Worm (Caenorhabditis elegans) whole organism, L1 larva: ENCODE results near the gene zipt-15.
A peak's percentile ranks its signal among the peaks of the same experiment; 100 is the strongest.

Experiments
- C04F5.9 ChIP-seq: sonication (generic microtip); optimal IDR thresholded peaks from 2 replicates; lab custom pipeline; 2016; ENCODE audit warnings: missing genetic modification characterization, missing compliant biosample characterization
- C34B4.2 ChIP-seq: sonication (generic microtip); optimal IDR thresholded peaks from 2 replicates; lab custom pipeline; 2017; ENCODE audit warnings: mild to moderate bottlenecking, missing genetic modification characterization, missing compliant biosample characterization
- Y116A8C.19 ChIP-seq: sonication (generic microtip); optimal IDR thresholded peaks from 2 replicates; lab custom pipeline; 2016; ENCODE audit warnings: missing compliant biosample characterization, missing genetic modification characterization, borderline replicate concordance
- aly-2 ChIP-seq: fragments of 150-350 bp; optimal IDR thresholded peaks from 2 replicates; lab custom pipeline; 2014; ENCODE audit warnings: missing biosample characterization, missing genetic modification characterization
- blmp-1 ChIP-seq: fragments of 150-350 bp; optimal IDR thresholded peaks from 2 replicates; lab custom pipeline; 2014; ENCODE audit warnings: missing biosample characterization, missing genetic modification characterization
- ceh-63 ChIP-seq: fragments of 200-800 bp; sonication (Bioruptor generic); optimal IDR thresholded peaks from 2 replicates; lab custom pipeline; 2018; ENCODE audit warnings: mild to moderate bottlenecking, missing genetic modification characterization, missing compliant biosample characterization
- ceh-8 ChIP-seq: fragments of 200-800 bp; sonication (Bioruptor generic); optimal IDR thresholded peaks from 2 replicates; lab custom pipeline; 2018; ENCODE audit warnings: mild to moderate bottlenecking, missing genetic modification characterization, moderate library complexity, missing compliant biosample characterization
- efl-1 ChIP-seq, 4 experiments: fragments of 150-350 bp; optimal IDR thresholded peaks in 3 of 4; peaks in 1 of 4; 1 replicate in 1 of 4; 2 replicates in 3 of 4; lab custom pipeline; 2014; ENCODE audit warnings: missing biosample characterization in 2 of 4, missing genetic modification characterization in 2 of 4, missing genetic modification reagents in 2 of 4
- efl-3 ChIP-seq: fragments of 200-800 bp; sonication (Bioruptor generic); optimal IDR thresholded peaks from 2 replicates; lab custom pipeline; 2018; ENCODE audit warnings: mild to moderate bottlenecking, missing genetic modification characterization, missing compliant biosample characterization
- elt-3 ChIP-seq, 6 experiments: fragments of 150-350 bp in 1 of 6; sonication (generic microtip); optimal IDR thresholded peaks; 2 replicates each; lab custom pipeline; 2017 to 2018; ENCODE audit warnings: missing biosample characterization in 6 of 6, missing genetic modification characterization in 6 of 6, inconsistent platforms in 1 of 6
- ets-5 ChIP-seq: fragments of 200-800 bp; sonication (Bioruptor generic); IDR thresholded peaks from 2 replicates; pipeline ENCODE4 v1.3.6; 2022; ENCODE audit warnings: missing genetic modification characterization, missing compliant biosample characterization
- fkh-10 ChIP-seq: sonication (generic microtip); optimal IDR thresholded peaks from 2 replicates; lab custom pipeline; 2017; ENCODE audit warnings: missing biosample characterization, missing genetic modification reagents, missing genetic modification characterization
- fkh-8 ChIP-seq: sonication (generic microtip); optimal IDR thresholded peaks from 2 replicates; lab custom pipeline; 2016; ENCODE audit warnings: mild to moderate bottlenecking, missing genetic modification characterization, missing compliant biosample characterization
- grh-1 ChIP-seq: fragments of 200-800 bp; sonication (Bioruptor generic); IDR thresholded peaks from 2 replicates; pipeline ENCODE4 v1.3.6; 2022; ENCODE audit warnings: missing genetic modification reagents, missing genetic modification characterization, missing compliant biosample characterization
- hlh-4 ChIP-seq: sonication (generic microtip); optimal IDR thresholded peaks from 2 replicates; lab custom pipeline; 2016; ENCODE audit warnings: mild to moderate bottlenecking, missing genetic modification characterization, missing compliant biosample characterization
- hpl-2 ChIP-seq: fragments of 150-350 bp; optimal IDR thresholded peaks from 2 replicates; lab custom pipeline; 2014; ENCODE audit warnings: missing biosample characterization, missing genetic modification reagents, missing genetic modification characterization
- isw-1 ChIP-seq: fragments of 200-800 bp; sonication (Bioruptor generic); IDR thresholded peaks from 2 replicates; pipeline ENCODE4 v1.3.6; 2022; ENCODE audit warnings: missing genetic modification characterization, missing compliant biosample characterization
- lin-15B ChIP-seq: fragments of 150-350 bp; sonication (generic microtip); optimal IDR thresholded peaks from 3 replicates; lab custom pipeline; 2014; ENCODE audit warnings: missing biosample characterization, missing genetic modification characterization
- lin-35 ChIP-seq, 2 experiments: fragments of 150-350 bp; optimal IDR thresholded peaks; 2 replicates each; lab custom pipeline; 2014; ENCODE audit warnings: missing biosample characterization in 2 of 2, missing genetic modification characterization in 2 of 2, missing genetic modification reagents in 2 of 2
- lin-39 ChIP-seq: fragments of 150-350 bp; optimal IDR thresholded peaks from 2 replicates; lab custom pipeline; 2014; ENCODE audit warnings: missing biosample characterization, missing genetic modification reagents, missing genetic modification characterization
- mef-2 ChIP-seq: fragments of 150-350 bp; optimal IDR thresholded peaks from 2 replicates; lab custom pipeline; 2014; ENCODE audit warnings: missing biosample characterization, missing genetic modification characterization
- mep-1 ChIP-seq: fragments of 150-350 bp; optimal IDR thresholded peaks from 2 replicates; lab custom pipeline; 2014; ENCODE audit warnings: missing biosample characterization, missing genetic modification characterization
- nhr-12 ChIP-seq: sonication (generic microtip); optimal IDR thresholded peaks from 2 replicates; lab custom pipeline; 2017; ENCODE audit warnings: missing biosample characterization, missing genetic modification characterization
- nhr-19 ChIP-seq: fragments of 200-800 bp; sonication (Bioruptor generic); conservative IDR thresholded peaks from 2 replicates; pipeline ENCODE4 v1.3.6; 2022; ENCODE audit warnings: missing genetic modification characterization, missing compliant biosample characterization
- nhr-71 ChIP-seq: sonication (generic microtip); optimal IDR thresholded peaks from 2 replicates; lab custom pipeline; 2016; ENCODE audit warnings: mild to moderate bottlenecking, missing genetic modification characterization, moderate library complexity, missing compliant biosample characterization
- nhr-84 ChIP-seq: sonication (generic microtip); optimal IDR thresholded peaks from 2 replicates; lab custom pipeline; 2017; ENCODE audit warnings: missing biosample characterization, missing genetic modification characterization
- nhr-85 ChIP-seq: sonication (generic microtip); peaks from one replicate; lab custom pipeline; 2016; ENCODE audit warnings: missing genetic modification characterization, inconsistent platforms, missing compliant biosample characterization
- pag-3 ChIP-seq: sonication (generic microtip); optimal IDR thresholded peaks from 2 replicates; lab custom pipeline; 2017; ENCODE audit warnings: missing genetic modification characterization, mild to moderate bottlenecking, missing compliant biosample characterization, antibody characterized with exemption, borderline replicate concordance; ENCODE audit not compliant: insufficient read depth
- rnt-1 ChIP-seq: sonication (generic microtip); optimal IDR thresholded peaks from 2 replicates; lab custom pipeline; 2016; ENCODE audit warnings: mild to moderate bottlenecking, missing genetic modification characterization, moderate library complexity, missing compliant biosample characterization
- skn-1 ChIP-seq: fragments of 150-350 bp; optimal IDR thresholded peaks from 2 replicates; lab custom pipeline; 2014; ENCODE audit warnings: missing biosample characterization, missing genetic modification characterization
- sox-4 ChIP-seq: sonication (generic microtip); optimal IDR thresholded peaks from 2 replicates; lab custom pipeline; 2016; ENCODE audit warnings: missing genetic modification characterization, missing compliant biosample characterization
- sup-37 ChIP-seq: fragments of 200-800 bp; sonication (Bioruptor generic); optimal IDR thresholded peaks from 2 replicates; lab custom pipeline; 2018; ENCODE audit warnings: mild to moderate bottlenecking, missing genetic modification characterization, missing compliant biosample characterization
- swsn-7 ChIP-seq: sonication (generic microtip); optimal IDR thresholded peaks from 2 replicates; lab custom pipeline; 2016; ENCODE audit warnings: missing genetic modification characterization, missing compliant biosample characterization
- unc-30 ChIP-seq: sonication (generic microtip); optimal IDR thresholded peaks from 2 replicates; lab custom pipeline; 2017; ENCODE audit warnings: missing biosample characterization, missing genetic modification characterization
- unc-86 ChIP-seq: sonication (generic microtip); optimal IDR thresholded peaks from 2 replicates; lab custom pipeline; 2016; ENCODE audit warnings: missing genetic modification characterization, missing compliant biosample characterization
- ztf-4 ChIP-seq: fragments of 150-350 bp; optimal IDR thresholded peaks from 2 replicates; lab custom pipeline; 2014; ENCODE audit warnings: missing biosample characterization, missing genetic modification characterization

zipt-15 gene

DNA sequence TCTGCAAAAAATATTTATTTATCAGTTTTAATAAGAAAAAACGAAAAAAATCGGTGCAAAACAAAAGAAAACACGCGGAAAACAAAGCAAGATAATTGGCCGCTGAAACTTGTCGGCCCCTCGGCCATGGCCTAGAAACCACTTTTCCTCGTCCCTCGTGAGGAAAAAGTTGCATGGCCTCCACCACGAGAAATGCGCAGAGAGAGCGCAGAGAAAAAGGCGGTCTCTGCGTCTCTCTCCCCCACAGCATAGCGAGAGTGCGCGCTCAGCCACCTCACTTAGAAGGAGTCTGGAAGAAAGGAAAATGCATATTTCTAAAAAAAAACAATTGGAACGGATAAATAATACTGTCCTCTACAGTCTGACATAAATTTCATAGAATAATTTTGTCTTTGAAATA lies 11.4 kb downstream of the zipt-15 start (continued):
- TF ChIP-seq lin-15B (tag; lab: Kevin White, UChicago) (peak; percentile 11), isw-1 (GFP tag; lab: Robert Waterston, UW) (peak; percentile 79), grh-1 (GFP tag; lab: Robert Waterston, UW) (peak; percentile 43; the same call in 1 of the 2 replicates), unc-86 (peak; percentile 54), lin-35 (GFP tag; optimal IDR thresholded peaks at IDR 0.05; lab: Kevin White, UChicago) (peak; percentile 24 to 48), nhr-71 (tag; lab: Kevin White, UChicago) (peak; percentile 70), swsn-7 (tag; lab: Kevin White, UChicago) (peak; percentile 55)
- TF ChIP-seq, all 84 proteins: peak for 27; not testable (repeated sequence) for 57

DNA sequence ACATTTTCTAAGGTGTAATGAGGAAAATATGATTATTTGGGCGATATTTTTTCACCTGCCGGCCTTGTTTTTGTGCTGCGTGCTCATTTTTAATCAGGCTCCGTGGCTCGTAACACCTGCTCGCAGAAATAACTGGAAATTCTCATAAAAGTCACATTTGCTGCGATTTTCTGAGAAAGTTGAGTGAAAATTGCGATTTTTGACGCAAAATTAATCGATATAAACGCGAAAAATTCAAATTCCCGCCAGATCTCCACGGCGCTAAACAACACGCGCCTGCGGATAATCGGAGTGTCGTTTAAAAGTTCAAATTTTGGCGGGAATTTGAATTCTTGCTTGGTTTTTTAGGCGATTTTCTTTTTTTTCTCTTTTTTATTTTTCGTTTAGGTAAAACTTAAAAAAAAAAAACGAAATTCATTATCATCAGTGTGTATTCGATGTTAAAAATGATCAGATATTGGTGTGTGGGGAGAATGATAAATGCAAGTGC lies 17.7 kb downstream of the zipt-15 start, which contains the start of gene Y55F3BL.6:
TSS of gene Y55F3BL.6 (minus strand) at position 51 of the 490 bp plus-strand sequence.
- TF ChIP-seq efl-1 (optimal IDR thresholded peaks at IDR 0.05; lab: Kevin White, UChicago) (no peak), efl-1 (GFP tag; optimal IDR thresholded peaks at IDR 0.05 in 1 of 2; lab: Kevin White, UChicago) (peak in 1 of 2 experiments; percentile 24), nhr-85 (peak; percentile 2), ceh-63 (GFP tag; lab: Kevin White, UChicago) (no peak), hlh-4 (tag; lab: Kevin White, UChicago) (peak; percentile 7), fkh-8 (tag; lab: Kevin White, UChicago) (peak; percentile 7)

DNA sequence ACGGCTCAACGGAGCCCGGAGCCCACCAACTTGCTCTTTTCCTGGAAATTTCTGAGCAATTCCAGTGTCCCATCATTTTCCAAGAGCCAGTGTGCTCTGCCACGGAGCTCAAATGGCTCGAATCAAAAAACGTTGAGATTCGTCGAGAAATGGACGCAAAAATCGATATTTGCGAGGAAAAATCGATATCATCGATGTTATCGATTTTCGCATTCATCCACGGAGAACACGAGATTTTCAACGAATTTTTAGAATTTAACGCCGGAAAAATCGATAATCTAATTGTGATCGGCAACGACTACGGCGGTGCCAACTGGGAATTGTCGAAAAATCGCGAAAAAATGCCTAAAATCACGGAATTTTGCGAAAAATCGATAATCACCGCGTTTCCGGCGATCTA lies 19.1 kb downstream of the zipt-15 start:
- TF ChIP-seq grh-1 (GFP tag; lab: Robert Waterston, UW), result 0 out of 2 replicates have a peak, but pooled peaks have one; percentile 9
- no peak for TF ChIP-seq Y116A8C.19
- TF ChIP-seq efl-1 (optimal IDR thresholded peaks at IDR 0.05; lab: Kevin White, UChicago), result no peak
- TF ChIP-seq efl-1 (GFP tag; optimal IDR thresholded peaks at IDR 0.05 in 1 of 2; lab: Kevin White, UChicago), result peak in 1 of 2 experiments; percentile 10
- TF ChIP-seq, all 84 proteins: peak for 2

DNA sequence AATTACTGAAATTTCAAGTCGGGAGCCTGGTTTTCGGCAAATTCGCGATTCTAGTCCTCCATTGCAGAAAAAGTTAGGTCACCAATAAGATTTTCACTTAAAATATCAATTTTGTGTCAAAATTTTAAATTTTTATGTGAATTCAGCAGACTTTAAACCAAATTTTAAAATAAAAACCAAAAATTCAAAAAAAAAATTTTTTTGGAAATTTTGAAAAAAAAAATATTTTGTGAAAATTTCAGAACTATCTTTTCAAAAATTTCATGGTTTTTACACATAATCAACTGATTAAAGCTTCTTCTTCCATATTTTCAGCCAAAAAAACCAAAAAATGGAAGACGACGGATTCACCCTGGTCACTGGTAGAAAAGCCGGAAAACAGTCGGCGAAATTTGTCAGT lies 20.0 kb downstream of the zipt-15 start, which contains the start of gene Y55F3BL.4:
TSS of gene Y55F3BL.4 (plus strand) at position 301 of the 400 bp plus-strand sequence.
- TF ChIP-seq lin-39, result no peak
- no peak for TF ChIP-seq ztf-4 (tag; lab: Kevin White, UChicago)
- no peak for TF ChIP-seq efl-3
- no peak for TF ChIP-seq ets-5
- no peak for TF ChIP-seq mep-1 (tag; lab: Kevin White, UChicago)

DNA sequence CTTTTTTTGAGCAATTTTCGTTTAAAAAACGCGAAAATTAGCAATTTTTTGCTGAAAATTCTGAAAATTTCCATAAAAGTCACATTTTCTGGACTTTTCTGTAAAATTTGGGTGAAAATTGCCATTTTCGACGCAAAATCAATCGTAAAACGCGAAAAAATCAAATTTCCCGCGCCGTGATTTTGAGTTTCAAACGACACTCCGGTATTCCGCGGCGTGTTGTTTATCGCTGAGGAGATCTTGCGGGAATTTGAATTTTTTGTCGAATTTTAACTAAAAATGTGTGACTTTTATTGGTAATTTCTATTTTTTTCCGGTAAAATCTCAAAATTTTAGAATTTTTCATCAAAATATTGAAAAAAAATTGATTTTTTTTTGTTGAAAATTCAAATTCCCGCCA lies 23.6 kb downstream of the zipt-15 start:
- TF ChIP-seq isw-1 (GFP tag; lab: Robert Waterston, UW) (no peak), efl-1 (optimal IDR thresholded peaks at IDR 0.05; lab: Kevin White, UChicago) (no peak), efl-1 (GFP tag; optimal IDR thresholded peaks at IDR 0.05 in 1 of 2; lab: Kevin White, UChicago) (no peak), blmp-1 (tag; lab: Kevin White, UChicago) (no peak), fkh-10 (GFP tag; lab: Kevin White, UChicago) (no peak), sup-37 (GFP tag; lab: Kevin White, UChicago) (no peak), sox-4 (tag; lab: Kevin White, UChicago) (no peak), C34B4.2 (no peak), aly-2 (tag; lab: Kevin White, UChicago) (no peak), rnt-1 (tag; lab: Kevin White, UChicago) (no peak), mef-2 (no peak), elt-3 (tag; optimal IDR thresholded peaks at IDR 0.05; lab: Kevin White, UChicago) (no peak), unc-30 (no peak), C04F5.9 (tag; lab: Kevin White, UChicago) (no peak), nhr-19 (no peak), skn-1 (no peak)

DNA sequence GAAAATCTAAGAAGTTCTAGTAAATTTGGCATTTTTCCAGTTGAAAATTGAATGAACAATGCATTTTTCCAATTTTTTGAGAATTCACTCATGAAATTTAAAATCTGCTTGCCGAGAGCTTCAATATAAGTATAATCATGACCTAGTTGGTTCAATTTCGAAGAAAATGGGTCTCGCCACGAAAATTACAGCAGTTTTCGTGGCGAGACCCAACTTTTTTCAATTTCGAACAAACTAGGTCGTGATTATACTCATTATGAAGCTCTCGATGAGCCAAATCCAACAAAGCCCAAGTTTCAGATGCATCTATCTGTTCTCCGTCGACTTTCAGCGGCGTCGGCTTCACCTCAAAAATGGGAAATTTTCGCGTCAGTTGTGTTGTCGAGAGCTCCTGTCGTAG lies 24.2 kb downstream of the zipt-15 start, which contains the start of gene mrpl-46:
TSS of gene mrpl-46 (plus strand) at position 301 of the 400 bp plus-strand sequence.
- TF ChIP-seq sup-37 (GFP tag; lab: Kevin White, UChicago), result no peak
- no peak for TF ChIP-seq fkh-10 (GFP tag; lab: Kevin White, UChicago)
- TF ChIP-seq swsn-7 (tag; lab: Kevin White, UChicago), result no peak
- no peak for TF ChIP-seq C04F5.9 (tag; lab: Kevin White, UChicago)
- no peak for TF ChIP-seq rnt-1 (tag; lab: Kevin White, UChicago)
- TF ChIP-seq nhr-12 (tag; lab: Kevin White, UChicago), result no peak
- no peak for TF ChIP-seq ceh-8 (GFP tag; lab: Kevin White, UChicago)
- TF ChIP-seq pag-3 (tag; lab: Kevin White, UChicago), result no peak
- TF ChIP-seq ets-5, result no peak
- TF ChIP-seq hpl-2, result no peak
- TF ChIP-seq unc-86, result no peak
- no peak for TF ChIP-seq aly-2 (tag; lab: Kevin White, UChicago)
- no peak for TF ChIP-seq nhr-84 (tag; lab: Kevin White, UChicago)
